Worm (Caenorhabditis elegans) whole organism, L4 larva: ENCODE data around the gene slc-17.1.
A peak's percentile ranks its signal among the peaks of the same experiment; 100 is the strongest.

Experiments used
- R02D3.7 ChIP-seq: fragments of 150-350 bp; sonication (generic microtip); optimal IDR thresholded peaks from 3 replicates; lab custom pipeline; 2014; ENCODE audit warnings: missing biosample characterization, missing genetic modification characterization
- Y105C5A.15 ChIP-seq: fragments of 200-800 bp; sonication (Bioruptor generic); IDR thresholded peaks from 2 replicates; pipeline ENCODE4 v1.3.6; 2022; ENCODE audit warnings: missing genetic modification characterization, missing compliant biosample characterization
- Y5F2A.4 ChIP-seq: fragments of 200-800 bp; sonication (Bioruptor generic); optimal IDR thresholded peaks from 2 replicates; lab custom pipeline; 2018; ENCODE audit warnings: mild to moderate bottlenecking, missing genetic modification characterization, missing compliant biosample characterization
- ZK337.2 ChIP-seq: fragments of 200-800 bp; sonication (Bioruptor generic); IDR thresholded peaks from 2 replicates; pipeline ENCODE4 v1.3.6; 2022; ENCODE audit warnings: missing genetic modification reagents, missing genetic modification characterization, missing compliant biosample characterization
- ZK546.5 ChIP-seq, 2 experiments: sonication (generic microtip); optimal IDR thresholded peaks; 2 replicates each; lab custom pipeline; 2017; ENCODE audit warnings: missing biosample characterization in 2 of 2, missing genetic modification characterization in 2 of 2
- aha-1 ChIP-seq: fragments of 150-350 bp; peaks from one replicate; lab custom pipeline; 2014; ENCODE audit warnings: missing biosample characterization, missing genetic modification characterization
- aly-2 ChIP-seq: sonication (generic microtip); optimal IDR thresholded peaks from 2 replicates; lab custom pipeline; 2018; ENCODE audit warnings: missing biosample characterization, missing genetic modification characterization
- ceh-20 ChIP-seq: fragments of 200-800 bp; sonication (Bioruptor generic); IDR thresholded peaks from 2 replicates; pipeline ENCODE4 v1.3.6; 2022; ENCODE audit warnings: missing genetic modification reagents, missing genetic modification characterization, missing compliant biosample characterization
- ceh-28 ChIP-seq: fragments of 150-350 bp; optimal IDR thresholded peaks from 2 replicates; lab custom pipeline; 2014; ENCODE audit warnings: missing biosample characterization, missing genetic modification reagents, missing genetic modification characterization
- ceh-32 ChIP-seq: sonication (generic microtip); optimal IDR thresholded peaks from 2 replicates; lab custom pipeline; 2016; ENCODE audit warnings: mild to moderate bottlenecking, missing genetic modification characterization, missing compliant biosample characterization; ENCODE audit not compliant: poor library complexity
- ceh-44 ChIP-seq: fragments of 200-800 bp; sonication (Bioruptor generic); IDR thresholded peaks from 2 replicates; pipeline ENCODE4 v1.3.6; 2022; ENCODE audit warnings: missing genetic modification reagents, missing genetic modification characterization, missing compliant biosample characterization
- ces-1 ChIP-seq: fragments of 150-350 bp; sonication (generic microtip); optimal IDR thresholded peaks from 4 replicates; lab custom pipeline; 2014; ENCODE audit warnings: missing biosample characterization, missing genetic modification reagents, missing genetic modification characterization
- cey-2 ChIP-seq: sonication (generic microtip); optimal IDR thresholded peaks from 3 replicates; lab custom pipeline; 2017; ENCODE audit warnings: missing genetic modification characterization, mild to moderate bottlenecking, missing compliant biosample characterization, antibody characterized with exemption, borderline replicate concordance; ENCODE audit not compliant: insufficient read depth
- ctbp-1 ChIP-seq: fragments of 200-800 bp; sonication (Bioruptor generic); IDR thresholded peaks from 2 replicates; pipeline ENCODE4 v1.3.6; 2022; ENCODE audit warnings: missing genetic modification reagents, missing genetic modification characterization, missing compliant biosample characterization
- daf-16 ChIP-seq, 3 experiments: sonication (generic microtip); optimal IDR thresholded peaks; 2 replicates each; lab custom pipeline; 2016 to 2017; ENCODE audit warnings: missing genetic modification characterization in 3 of 3, missing genetic modification reagents in 3 of 3, mild to moderate bottlenecking in 2 of 3, missing compliant biosample characterization in 2 of 3, missing biosample characterization in 1 of 3, moderate library complexity in 1 of 3
- daf-19 ChIP-seq: fragments of 200-800 bp; sonication (Bioruptor generic); conservative IDR thresholded peaks from 2 replicates; pipeline ENCODE4 v1.3.6; 2022; ENCODE audit warnings: missing genetic modification characterization, missing compliant biosample characterization
- daf-8 ChIP-seq: fragments of 200-800 bp; sonication (Bioruptor generic); IDR thresholded peaks from 2 replicates; pipeline ENCODE4 v1.3.6; 2022; ENCODE audit warnings: missing genetic modification characterization, missing compliant biosample characterization
- dmd-6 ChIP-seq: fragments of 200-800 bp; sonication (Bioruptor generic); IDR thresholded peaks from 2 replicates; pipeline ENCODE4 v1.3.6; 2022; ENCODE audit warnings: missing genetic modification reagents, missing genetic modification characterization, missing compliant biosample characterization
- dpl-1 ChIP-seq: fragments of 150-350 bp; optimal IDR thresholded peaks from 2 replicates; lab custom pipeline; 2014; ENCODE audit warnings: missing biosample characterization, missing genetic modification reagents, missing genetic modification characterization
- dve-1 ChIP-seq: sonication (generic microtip); optimal IDR thresholded peaks from 2 replicates; lab custom pipeline; 2017; ENCODE audit warnings: antibody characterized with exemption, mild to moderate bottlenecking, missing genetic modification characterization, missing compliant biosample characterization; ENCODE audit not compliant: insufficient read depth
- fkh-10 ChIP-seq: fragments of 150-350 bp; optimal IDR thresholded peaks from 2 replicates; lab custom pipeline; 2014; ENCODE audit warnings: missing biosample characterization, missing genetic modification reagents, missing genetic modification characterization
- gei-8 ChIP-seq: fragments of 200-800 bp; sonication (Bioruptor generic); optimal IDR thresholded peaks from 2 replicates; lab custom pipeline; 2018; ENCODE audit warnings: mild to moderate bottlenecking, missing genetic modification characterization, missing compliant biosample characterization
- hlh-11 ChIP-seq: fragments of 200-800 bp; sonication (Bioruptor generic); optimal IDR thresholded peaks from 2 replicates; lab custom pipeline; 2018; ENCODE audit warnings: mild to moderate bottlenecking, missing genetic modification characterization, missing compliant biosample characterization
- hlh-30 ChIP-seq: sonication (generic microtip); optimal IDR thresholded peaks from 2 replicates; lab custom pipeline; 2017; ENCODE audit warnings: antibody characterized with exemption, mild to moderate bottlenecking, missing genetic modification characterization, missing compliant biosample characterization; ENCODE audit not compliant: insufficient read depth
- hmg-1.1 ChIP-seq: fragments of 200-800 bp; sonication (Bioruptor generic); IDR thresholded peaks from 2 replicates; pipeline ENCODE4 v1.3.6; 2022; ENCODE audit warnings: missing genetic modification reagents, missing genetic modification characterization, missing compliant biosample characterization
- lim-7 ChIP-seq: fragments of 200-800 bp; sonication (Bioruptor generic); IDR thresholded peaks from 2 replicates; pipeline ENCODE4 v1.3.6; 2022; ENCODE audit warnings: missing genetic modification characterization, missing compliant biosample characterization
- lin-13 ChIP-seq: fragments of 150-350 bp; optimal IDR thresholded peaks from 2 replicates; lab custom pipeline; 2014; ENCODE audit warnings: missing biosample characterization, missing genetic modification reagents, missing genetic modification characterization
- lin-29 ChIP-seq: fragments of 200-800 bp; sonication (Bioruptor generic); IDR thresholded peaks from 2 replicates; pipeline ENCODE4 v1.3.6; 2022; ENCODE audit warnings: missing genetic modification reagents, missing genetic modification characterization, missing compliant biosample characterization
- lin-39 ChIP-seq: fragments of 150-350 bp; optimal IDR thresholded peaks from 2 replicates; lab custom pipeline; 2014; ENCODE audit warnings: missing biosample characterization, missing genetic modification reagents, missing genetic modification characterization
- lir-3 ChIP-seq: sonication (generic microtip); optimal IDR thresholded peaks from 2 replicates; lab custom pipeline; 2016; ENCODE audit warnings: mild to moderate bottlenecking, missing genetic modification characterization, missing compliant biosample characterization
- lsy-2 ChIP-seq, 2 experiments: fragments of 150-350 bp in 1 of 2; sonication (generic microtip) in 1 of 2; optimal IDR thresholded peaks; 2 replicates each; lab custom pipeline; 2014 to 2017; ENCODE audit warnings: missing biosample characterization in 2 of 2, missing genetic modification characterization in 2 of 2
- mdl-1 ChIP-seq, 2 experiments: fragments of 150-350 bp in 1 of 2; sonication (generic microtip) in 1 of 2; optimal IDR thresholded peaks; 2 replicates each; lab custom pipeline; 2014 to 2017; ENCODE audit warnings: missing biosample characterization in 2 of 2, missing genetic modification characterization in 2 of 2
- mep-1 ChIP-seq: fragments of 150-350 bp; sonication (generic microtip); optimal IDR thresholded peaks from 3 replicates; lab custom pipeline; 2014; ENCODE audit warnings: missing biosample characterization, missing genetic modification characterization
- mes-2 ChIP-seq: sonication (generic microtip); optimal IDR thresholded peaks from 2 replicates; lab custom pipeline; 2016; ENCODE audit warnings: missing genotype, mild to moderate bottlenecking, missing genetic modification characterization, missing compliant biosample characterization; ENCODE audit not compliant: poor library complexity, severe bottlenecking
- mxl-2 ChIP-seq: fragments of 200-800 bp; sonication (Bioruptor generic); conservative IDR thresholded peaks from 2 replicates; pipeline ENCODE4 v1.3.6; 2022; ENCODE audit warnings: missing genetic modification reagents, missing genetic modification characterization, missing compliant biosample characterization
- mxl-3 ChIP-seq: fragments of 200-800 bp; sonication (Bioruptor generic); optimal IDR thresholded peaks from 2 replicates; lab custom pipeline; 2018; ENCODE audit warnings: mild to moderate bottlenecking, missing genetic modification characterization, missing compliant biosample characterization
- nhr-102 ChIP-seq: sonication (generic microtip); optimal IDR thresholded peaks from 2 replicates; lab custom pipeline; 2016; ENCODE audit warnings: mild to moderate bottlenecking, missing genetic modification characterization, moderate library complexity, missing compliant biosample characterization
- nhr-237 ChIP-seq: sonication (generic microtip); optimal IDR thresholded peaks from 2 replicates; lab custom pipeline; 2017; ENCODE audit warnings: missing biosample characterization, missing genetic modification characterization
- nhr-6 ChIP-seq: fragments of 150-350 bp; optimal IDR thresholded peaks from 2 replicates; lab custom pipeline; 2014; ENCODE audit warnings: missing biosample characterization, missing genetic modification characterization
- pha-4 ChIP-seq, 2 experiments: fragments of 150-350 bp in 1 of 2; fragments of 200-800 bp in 1 of 2; sonication (Bioruptor generic) in 1 of 2; IDR thresholded peaks in 1 of 2; optimal IDR thresholded peaks in 1 of 2; 2 replicates each; pipeline versions ENCODE4 v1.3.6 to Lab custom; 2014 to 2022; ENCODE audit warnings: missing genetic modification characterization in 2 of 2, missing genetic modification reagents in 2 of 2, missing biosample characterization in 1 of 2, missing compliant biosample characterization in 1 of 2
- set-16 ChIP-seq: fragments of 200-800 bp; sonication (Bioruptor generic); IDR thresholded peaks from 2 replicates; pipeline ENCODE4 v1.3.6; 2022; ENCODE audit warnings: missing genetic modification reagents, missing genetic modification characterization, missing compliant biosample characterization
- skn-1 ChIP-seq: fragments of 150-350 bp; optimal IDR thresholded peaks from 2 replicates; lab custom pipeline; 2014; ENCODE audit warnings: missing biosample characterization, missing genetic modification characterization
- spr-1 ChIP-seq: sonication (generic microtip); optimal IDR thresholded peaks from 2 replicates; lab custom pipeline; 2016; ENCODE audit warnings: mild to moderate bottlenecking, missing genetic modification characterization, missing compliant biosample characterization
- spr-3 ChIP-seq: fragments of 200-800 bp; sonication (Bioruptor generic); optimal IDR thresholded peaks from 2 replicates; lab custom pipeline; 2018; ENCODE audit warnings: mild to moderate bottlenecking, missing genetic modification characterization, missing compliant biosample characterization
- zip-11 ChIP-seq: fragments of 200-800 bp; sonication (Bioruptor generic); IDR thresholded peaks from 2 replicates; pipeline ENCODE4 v1.3.6; 2022; ENCODE audit warnings: missing genetic modification characterization, missing compliant biosample characterization

Gene slc-17.1

ce11 chrX:17471703-17472102 lies 7.0 kb upstream of the slc-17.1 start (continued):
- TF ChIP-seq R02D3.7 (no peak), fkh-10 (GFP tag; lab: Kevin White, UChicago) (no peak), hlh-11 (peak; percentile 65), daf-19 (GFP tag; lab: Robert Waterston, UW) (no peak), gei-8 (GFP tag; lab: Kevin White, UChicago) (no peak), daf-16 (GFP tag; optimal IDR thresholded peaks at IDR 0.05; lab: Kevin White, UChicago) (no peak), daf-16 (tag; optimal IDR thresholded peaks at IDR 0.05; lab: Kevin White, UChicago) (peak; percentile 78), lir-3 (tag; lab: Kevin White, UChicago) (no peak), ctbp-1 (no peak), ZK337.2 (GFP tag; lab: Robert Waterston, UW) (no peak), ces-1 (GFP tag; lab: Kevin White, UChicago) (no peak), ceh-20 (GFP tag; lab: Robert Waterston, UW) (no peak), Y5F2A.4 (GFP tag; lab: Kevin White, UChicago) (no peak), lin-13 (GFP tag; lab: Kevin White, UChicago) (no peak), nhr-237 (tag; lab: Kevin White, UChicago) (no peak), hlh-30 (peak; percentile 51), mdl-1 (tag; optimal IDR thresholded peaks at IDR 0.05; lab: Kevin White, UChicago) (peak; percentile 33 to 56), daf-8 (no peak), nhr-102 (no peak), aly-2 (tag; lab: Kevin White, UChicago) (no peak), lim-7 (no peak), dpl-1 (no peak), mes-2 (tag; lab: Kevin White, UChicago) (no peak), nhr-6 (tag; lab: Kevin White, UChicago) (no peak), ceh-44 (GFP tag; lab: Robert Waterston, UW) (no peak), spr-1 (tag; lab: Kevin White, UChicago) (no peak), skn-1 (tag; lab: Kevin White, UChicago) (no peak), lin-29 (GFP tag; lab: Robert Waterston, UW) (no peak), mep-1 (tag; lab: Kevin White, UChicago) (no peak), lin-39 (tag; lab: Kevin White, UChicago) (no peak), set-16 (no peak), cey-2 (tag; lab: Kevin White, UChicago) (no peak), zip-11 (no peak), spr-3 (GFP tag; lab: Kevin White, UChicago) (no peak), lsy-2 (tag; optimal IDR thresholded peaks at IDR 0.05; lab: Kevin White, UChicago) (no peak), aha-1 (no peak)

- TF ChIP-seq aha-1 (peak; percentile 92), ZK546.5 (tag; optimal IDR thresholded peaks at IDR 0.05; lab: Kevin White, UChicago) (no peak), pha-4 (GFP tag; IDR thresholded peaks at IDR 0.05; lab: Robert Waterston, UW) (no peak), pha-4 (tag; optimal IDR thresholded peaks at IDR 0.05; lab: Kevin White, UChicago) (no peak), mxl-2 (GFP tag; lab: Robert Waterston, UW) (no peak)
Observed at ce11 chrX:17468483-17468882, 3.8 kb upstream of the slc-17.1 start.

ce11 chrX:17466615-17467014 lies 1.9 kb upstream of the slc-17.1 start, which contains the start of gene ZK54.3:
ZK54.3 (minus strand) TSS chrX:17467005.
- TF ChIP-seq ctbp-1 (0 out of 2 replicates have a peak, but pooled peaks have one; percentile 14), mxl-3 (no peak), ceh-32 (tag; lab: Kevin White, UChicago) (no peak), dve-1 (tag; lab: Kevin White, UChicago) (peak; percentile 18), lsy-2 (tag; optimal IDR thresholded peaks at IDR 0.05; lab: Kevin White, UChicago) (peak in 1 of 2 experiments; percentile 62), dmd-6 (GFP tag; lab: Robert Waterston, UW) (peak; percentile 24; the same call in 1 of the 2 replicates), ceh-28 (tag; lab: Kevin White, UChicago) (no peak), hmg-1.1 (0 out of 2 replicates have a peak, but pooled peaks have one; percentile 9), Y105C5A.15 (GFP tag; lab: Robert Waterston, UW) (no peak)
